Fruit fly (Drosophila melanogaster): ENCODE results near the gene egh.

Gene egh

DNA sequence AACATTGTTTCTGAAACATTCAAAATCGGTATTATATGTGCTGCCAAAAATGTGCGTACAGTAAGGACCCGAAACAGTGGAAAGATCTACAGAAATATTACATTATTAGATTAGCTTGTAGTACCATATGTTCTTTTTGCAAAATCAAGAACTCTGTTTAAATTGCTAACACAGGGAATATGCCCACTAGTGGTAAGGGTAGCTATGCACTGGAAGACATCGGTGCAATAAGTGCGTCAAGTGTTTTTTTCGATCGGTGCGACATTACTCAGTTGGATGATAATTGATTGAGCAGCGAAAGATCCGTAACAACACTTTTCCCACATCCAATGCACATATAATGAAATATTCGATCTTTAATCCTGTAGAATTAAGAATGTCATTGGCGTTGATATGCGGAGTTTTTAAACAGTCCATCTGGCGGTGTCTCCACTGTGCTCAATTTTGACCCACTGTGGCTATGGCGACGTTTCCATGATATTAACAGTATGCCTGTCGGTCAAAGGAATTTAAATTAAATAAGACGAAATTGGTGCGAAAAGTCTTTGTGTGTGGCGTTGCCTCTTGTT, 46.9 kb downstream of the egh start:
- TF ChIP-seq CTCF (optimal IDR thresholded peaks at IDR 0.05), result no peak
- no peak for TF ChIP-seq CG8478 (optimal IDR thresholded peaks at IDR 0.05)

dm6 chrX:2635953-2636715, 47.8 kb downstream of the egh start:
- TF ChIP-seq CG8478 (optimal IDR thresholded peaks at IDR 0.05) (no peak), CTCF (optimal IDR thresholded peaks at IDR 0.05) (no peak)

DNA sequence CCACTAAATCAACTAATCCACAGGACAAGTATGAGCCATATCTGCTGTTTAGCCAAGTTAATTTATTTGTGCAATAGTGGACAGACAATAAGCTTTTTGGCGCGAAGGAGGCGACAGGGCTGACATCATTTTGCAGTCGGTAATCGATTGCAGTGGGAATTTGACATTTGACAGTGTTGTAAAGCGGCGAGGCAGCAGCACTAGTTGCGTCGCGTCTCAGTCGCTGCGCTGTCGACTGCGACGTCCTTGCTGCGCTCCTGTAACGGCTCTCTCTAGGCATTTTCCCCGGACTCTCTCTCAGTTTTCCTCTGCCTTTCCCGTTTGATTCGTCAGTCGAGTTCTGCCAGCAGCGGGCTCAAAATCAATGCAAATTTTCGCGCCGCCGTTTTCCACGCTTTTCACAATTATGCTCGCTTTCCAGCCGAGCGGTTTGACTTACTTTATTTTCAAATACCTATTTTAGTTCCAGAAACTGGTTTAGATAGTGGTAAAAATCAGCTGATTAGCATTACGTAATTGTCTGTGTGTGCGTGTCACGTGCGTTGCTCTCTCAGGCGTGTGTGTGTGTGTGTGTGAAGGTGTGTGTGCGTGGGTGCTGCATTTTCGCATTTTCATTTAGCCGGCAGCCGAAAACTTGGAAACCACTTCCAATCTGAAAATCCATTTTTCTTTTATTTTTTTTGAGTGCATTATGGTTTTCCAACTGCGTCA, 48.7 kb downstream of the egh start:
- TF ChIP-seq CTCF (optimal IDR thresholded peaks at IDR 0.05), result no peak
- TF ChIP-seq CG8478 (optimal IDR thresholded peaks at IDR 0.05), result no peak

DNA sequence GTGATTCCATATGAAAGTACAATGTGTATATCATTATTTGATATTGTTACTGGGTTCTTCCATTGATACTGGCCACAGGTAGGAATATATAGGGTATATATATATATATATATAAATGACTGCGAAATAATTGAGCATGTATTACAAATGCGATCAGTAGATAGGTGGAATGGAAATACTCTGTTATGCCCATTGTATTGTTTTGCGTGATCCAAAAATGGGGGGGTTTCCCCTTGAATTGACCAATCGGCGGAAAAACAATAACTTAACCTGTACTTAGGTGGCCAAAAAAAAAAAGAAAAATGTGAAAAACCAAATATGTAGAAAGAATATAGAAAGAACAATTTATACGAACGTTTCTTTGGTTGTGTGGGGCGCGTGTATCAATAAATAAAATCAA, 49.6 kb downstream of the egh start:
- TF ChIP-seq CG8478 (optimal IDR thresholded peaks at IDR 0.05) (no peak), CTCF (optimal IDR thresholded peaks at IDR 0.05) (no peak)

dm6 chrX:2638646-2639045, 50.3 kb downstream of the egh start:
- TF ChIP-seq CTCF (optimal IDR thresholded peaks at IDR 0.05), result no peak
- TF ChIP-seq CG8478 (optimal IDR thresholded peaks at IDR 0.05), result no peak

- TF ChIP-seq CTCF (optimal IDR thresholded peaks at IDR 0.05) (no peak), CG8478 (optimal IDR thresholded peaks at IDR 0.05) (no peak)
Observed at dm6 chrX:2642484-2643379, 54.4 kb downstream of the egh start.

DNA sequence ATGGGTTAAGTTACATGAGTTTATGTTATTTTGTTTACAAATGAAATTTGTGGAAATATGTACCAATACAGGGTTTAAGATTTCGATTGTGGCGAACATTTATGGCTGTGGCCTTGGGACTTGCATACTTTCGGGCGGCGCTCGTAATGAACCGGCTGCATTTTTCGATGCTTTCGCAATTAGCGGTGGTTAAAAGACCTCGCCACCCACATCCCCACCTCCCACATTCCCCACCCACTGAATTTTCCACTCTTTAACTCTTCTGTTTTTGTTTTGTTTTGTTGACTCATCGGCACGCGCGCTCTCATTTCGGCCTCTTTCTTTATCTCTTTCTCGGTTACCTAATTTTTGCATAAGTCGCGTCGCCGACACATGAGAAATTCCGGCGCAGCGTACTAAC, 57.3 kb downstream of the egh start:
- TF ChIP-seq CG8478 (optimal IDR thresholded peaks at IDR 0.05) (no peak), CTCF (optimal IDR thresholded peaks at IDR 0.05) (no peak)

DNA sequence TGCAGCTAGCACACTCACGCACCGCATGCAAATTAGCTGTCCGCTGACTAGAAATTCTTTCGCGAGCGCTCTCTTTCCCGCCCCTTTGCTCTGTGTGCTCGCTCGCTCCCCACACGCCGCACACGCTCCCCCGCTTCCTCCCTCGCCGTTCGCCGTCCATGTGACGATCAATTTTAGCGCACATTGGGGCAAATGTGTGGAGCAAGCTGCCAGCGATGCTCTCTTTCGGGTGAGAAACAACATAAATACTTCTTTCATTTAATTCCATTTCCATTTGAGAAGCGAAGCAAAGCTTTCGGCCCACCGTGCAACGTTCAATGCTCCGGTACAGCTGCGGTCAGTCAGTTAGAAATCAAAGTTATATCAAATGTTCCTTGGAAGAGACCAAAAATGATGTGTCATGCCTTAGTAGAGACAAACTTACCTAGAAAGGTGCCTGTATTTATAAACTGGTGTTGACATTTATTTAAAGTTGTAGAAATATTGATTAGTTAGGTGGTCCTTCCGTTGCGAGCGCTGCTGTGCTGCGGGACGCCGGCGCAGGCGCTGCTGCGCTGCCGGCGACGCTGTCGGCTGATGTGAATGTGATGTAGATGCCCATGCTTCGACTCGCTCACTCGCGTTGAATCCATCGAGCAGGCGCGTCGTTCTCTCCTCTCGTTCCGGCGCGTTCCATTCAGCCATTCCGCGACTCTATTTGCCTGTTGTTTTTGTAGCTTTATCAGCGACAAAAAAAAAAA, 57.9 kb downstream of the egh start:
- TF ChIP-seq CTCF (optimal IDR thresholded peaks at IDR 0.05) (peak; percentile 23 to 40), CG8478 (optimal IDR thresholded peaks at IDR 0.05) (no peak)

- TF ChIP-seq CG8478 (optimal IDR thresholded peaks at IDR 0.05), result no peak
- TF ChIP-seq CTCF (optimal IDR thresholded peaks at IDR 0.05), result no peak
Observed at dm6 chrX:2647472-2647883, 59.2 kb downstream of the egh start.

DNA sequence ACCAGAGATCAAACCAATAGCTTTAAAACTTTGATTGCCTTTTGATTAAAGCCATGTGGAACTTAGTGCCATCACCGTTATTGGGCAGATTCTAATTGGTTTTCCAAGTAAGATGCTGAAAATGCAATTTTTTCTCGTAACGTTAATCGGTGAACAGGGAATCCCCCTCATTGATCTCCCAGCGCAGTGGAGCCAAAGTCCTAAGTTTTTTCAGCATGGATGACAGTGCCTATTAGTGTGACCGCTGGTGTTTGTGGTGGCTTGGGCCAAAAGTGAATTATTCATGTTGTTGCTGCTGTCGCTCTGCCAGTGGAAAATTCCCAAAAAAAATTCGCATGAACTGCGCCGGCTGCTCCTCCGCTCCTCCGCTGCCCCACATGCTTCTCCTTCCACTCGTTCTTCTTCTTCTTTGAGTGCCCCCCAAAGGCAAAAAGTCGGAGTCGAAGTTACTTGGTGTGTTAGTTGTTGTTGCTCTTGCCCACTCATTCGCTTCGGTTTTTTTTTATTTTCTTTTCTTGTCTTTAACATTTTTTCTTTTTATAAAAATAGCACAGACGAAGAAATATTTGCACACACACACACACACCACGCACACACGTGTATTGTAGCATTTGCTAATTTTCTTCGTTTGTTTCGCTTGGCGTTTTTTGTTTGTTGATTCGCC, 59.8 kb downstream of the egh start:
- TF ChIP-seq CTCF (optimal IDR thresholded peaks at IDR 0.05), result no peak
- no peak for TF ChIP-seq CG8478 (optimal IDR thresholded peaks at IDR 0.05)
